Worm (Caenorhabditis elegans): Measurements from ENCODE around the gene Y46H3C.7.

DNA sequence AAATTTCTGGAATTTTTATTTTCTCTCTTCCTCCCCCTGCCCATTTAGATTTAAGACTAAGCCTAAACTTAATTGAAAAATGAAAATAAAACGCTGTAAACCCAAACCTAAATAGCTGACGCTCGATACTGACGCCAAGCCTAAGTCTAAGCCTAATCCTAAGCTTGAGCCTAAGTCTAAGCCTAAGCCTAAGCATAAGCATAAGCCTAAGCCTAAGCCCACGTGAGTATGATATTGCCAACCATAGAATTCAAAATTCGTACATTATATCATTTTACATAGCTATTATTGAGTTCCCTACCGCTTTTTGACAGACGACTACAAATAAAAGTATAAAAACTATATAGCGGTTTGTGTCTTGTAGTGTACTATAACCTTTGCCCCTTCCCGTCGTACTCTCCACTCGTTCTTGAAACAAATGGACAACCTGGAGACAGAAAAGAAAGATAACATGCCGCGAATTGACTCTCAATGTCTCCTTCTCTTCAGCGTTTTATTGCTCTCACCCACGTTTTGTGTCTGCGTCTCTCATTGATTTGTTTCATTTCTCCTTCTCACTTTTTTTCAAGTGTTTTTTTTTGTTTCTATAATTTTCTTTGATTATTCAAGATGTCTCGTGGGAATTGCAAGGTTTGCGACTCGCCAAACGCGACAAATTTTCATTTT is 49.5 kb upstream of the Y46H3C.7 start, which contains the start of gene nhr-256:
- TF ChIP-seq lir-1 (GFP tag; conservative IDR thresholded peaks at IDR 0.05) (no peak), F49E8.2 (tag; optimal IDR thresholded peaks at IDR 0.05; ENCODE audit: insufficient read depth) (no peak), nhr-27 (tag; optimal IDR thresholded peaks at IDR 0.05) (no peak), lsl-1 (GFP tag; optimal IDR thresholded peaks at IDR 0.05) (no peak), rpc-1 (optimal IDR thresholded peaks at IDR 0.05) (no peak), rpc-1 (tag; optimal IDR thresholded peaks at IDR 0.05) (no peak)

Data from whole organism, young adult.